Fruit fly (Drosophila melanogaster): Measurements from ENCODE around the gene Cyp6d5.

The Cyp6d5 gene

dm6 chr3R:14028873-14029369, at the start of gene Cyp6d5:
Gene Cyp6d5, plus strand, starts transcription at chr3R:14029228.
- no peak for TF ChIP-seq CTCF (optimal IDR thresholded peaks at IDR 0.05)
- no peak for TF ChIP-seq CG8478 (optimal IDR thresholded peaks at IDR 0.05)

dm6 chr3R:13980956-13981355, 48.1 kb upstream of the Cyp6d5 start:
- TF ChIP-seq CTCF (optimal IDR thresholded peaks at IDR 0.05) (no peak), CG8478 (optimal IDR thresholded peaks at IDR 0.05) (no peak)

dm6 chr3R:13981584-13981983, 47.4 kb upstream of the Cyp6d5 start:
- TF ChIP-seq CG8478 (optimal IDR thresholded peaks at IDR 0.05) (no peak), CTCF (optimal IDR thresholded peaks at IDR 0.05) (no peak)

- TF ChIP-seq CG8478 (optimal IDR thresholded peaks at IDR 0.05), result no peak
- TF ChIP-seq CTCF (optimal IDR thresholded peaks at IDR 0.05), result no peak
Observed at dm6 chr3R:13982298-13982846, 46.7 kb upstream of the Cyp6d5 start.

dm6 chr3R:13983272-13984032, 45.6 kb upstream of the Cyp6d5 start:
- TF ChIP-seq CTCF (optimal IDR thresholded peaks at IDR 0.05) (no peak), CG8478 (optimal IDR thresholded peaks at IDR 0.05) (no peak)

- TF ChIP-seq CG8478 (optimal IDR thresholded peaks at IDR 0.05) (no peak), CTCF (optimal IDR thresholded peaks at IDR 0.05) (no peak)
Observed at dm6 chr3R:13984922-13985581, 44.0 kb upstream of the Cyp6d5 start.

dm6 chr3R:13986648-13987047, 42.4 kb upstream of the Cyp6d5 start:
- TF ChIP-seq CTCF (optimal IDR thresholded peaks at IDR 0.05) (no peak), CG8478 (optimal IDR thresholded peaks at IDR 0.05) (no peak)

dm6 chr3R:13988923-13989436, 40.0 kb upstream of the Cyp6d5 start:
- TF ChIP-seq CTCF (optimal IDR thresholded peaks at IDR 0.05), result no peak
- no peak for TF ChIP-seq CG8478 (optimal IDR thresholded peaks at IDR 0.05)

- TF ChIP-seq CTCF (optimal IDR thresholded peaks at IDR 0.05) (no peak), CG8478 (optimal IDR thresholded peaks at IDR 0.05) (no peak)
Observed at dm6 chr3R:13989453-13989852, 39.6 kb upstream of the Cyp6d5 start.

- no peak for TF ChIP-seq CG8478 (optimal IDR thresholded peaks at IDR 0.05)
- no peak for TF ChIP-seq CTCF (optimal IDR thresholded peaks at IDR 0.05)
Observed at dm6 chr3R:13990109-13990508, 38.9 kb upstream of the Cyp6d5 start.

- TF ChIP-seq CTCF (optimal IDR thresholded peaks at IDR 0.05) (no peak), CG8478 (optimal IDR thresholded peaks at IDR 0.05) (no peak)
Observed at dm6 chr3R:13992126-13992535, 36.9 kb upstream of the Cyp6d5 start.

dm6 chr3R:13995426-13995825, 33.6 kb upstream of the Cyp6d5 start:
- TF ChIP-seq CTCF (optimal IDR thresholded peaks at IDR 0.05), result no peak
- no peak for TF ChIP-seq CG8478 (optimal IDR thresholded peaks at IDR 0.05)

- TF ChIP-seq CTCF (optimal IDR thresholded peaks at IDR 0.05) (no peak), CG8478 (optimal IDR thresholded peaks at IDR 0.05) (no peak)
Observed at dm6 chr3R:13995933-13996332, 33.1 kb upstream of the Cyp6d5 start.

dm6 chr3R:13997762-13998161, 31.3 kb upstream of the Cyp6d5 start:
- TF ChIP-seq CG8478 (optimal IDR thresholded peaks at IDR 0.05) (no peak), CTCF (optimal IDR thresholded peaks at IDR 0.05) (no peak)

dm6 chr3R:13998162-13998561, 30.9 kb upstream of the Cyp6d5 start:
- TF ChIP-seq CG8478 (optimal IDR thresholded peaks at IDR 0.05) (no peak), CTCF (optimal IDR thresholded peaks at IDR 0.05) (no peak)

- TF ChIP-seq CG8478 (optimal IDR thresholded peaks at IDR 0.05) (no peak), CTCF (optimal IDR thresholded peaks at IDR 0.05) (no peak)
Observed at dm6 chr3R:13998595-13998994, 30.4 kb upstream of the Cyp6d5 start.

All from S2 (cell line).